Worm (Caenorhabditis elegans): Measurements from ENCODE around the gene hic-1.

DNA sequence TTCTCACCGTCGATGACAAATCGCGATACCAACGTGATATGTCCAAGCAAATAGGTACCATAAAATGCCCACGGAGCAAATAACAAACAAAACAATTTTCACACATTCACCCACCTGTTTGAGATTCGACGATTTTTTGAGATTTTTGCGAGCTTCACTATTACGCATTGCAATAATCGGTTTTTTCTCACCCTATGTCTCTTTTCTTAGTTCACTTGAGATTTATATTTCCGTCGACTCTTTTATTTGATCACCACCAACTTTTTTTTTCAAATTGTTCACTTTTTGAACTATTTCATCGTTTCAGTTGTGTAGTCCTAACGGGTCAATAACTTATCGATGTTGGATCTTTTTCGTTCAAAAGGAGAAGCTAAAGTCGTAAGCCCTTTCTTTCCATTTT is 10.1 kb downstream of the hic-1 start, which contains the start of gene fbxl-4:
- no peak for TF ChIP-seq ztf-29 (GFP tag; IDR thresholded peaks at IDR 0.05)
- TF ChIP-seq flt-1 (GFP tag; IDR thresholded peaks at IDR 0.05), result no peak
- no peak for TF ChIP-seq tab-1 (GFP tag; IDR thresholded peaks at IDR 0.05)
- TF ChIP-seq ref-1 (GFP tag; conservative IDR thresholded peaks at IDR 0.05), result no peak
- no peak for TF ChIP-seq T22C8.4 (GFP tag; IDR thresholded peaks at IDR 0.05)
- no peak for TF ChIP-seq ztf-23 (GFP tag; IDR thresholded peaks at IDR 0.05)
- TF ChIP-seq klf-2 (GFP tag; conservative IDR thresholded peaks at IDR 0.05), result no peak

Data from whole organism, midembryonic.